Fruit fly (Drosophila melanogaster) whole organism, pupa: ENCODE measurements around the gene HP1c.
A peak's percentile ranks its signal among the peaks of the same experiment; 100 is the strongest.

ENCODE experiments used
- CG10348 ChIP-seq: fragments of 200-800 bp; sonication (Bioruptor generic); IDR thresholded peaks from 2 replicates; pipeline ENCODE4 v1.3.6; 2022; ENCODE audit warnings: missing biosample characterization, missing genetic modification characterization
- CG12605 ChIP-seq: fragments of 200-800 bp; sonication (Bioruptor generic); IDR thresholded peaks from 2 replicates; pipeline ENCODE4 v1.3.6; 2022; ENCODE audit warnings: missing biosample characterization, missing genetic modification characterization
- CG13204 ChIP-seq: fragments of 200-800 bp; sonication (Bioruptor generic); optimal IDR thresholded peaks from 2 replicates; lab custom pipeline; 2018; ENCODE audit warnings: missing biosample characterization, mild to moderate bottlenecking, missing genetic modification characterization, moderate library complexity
- CG15710 ChIP-seq: fragments of 200-800 bp; sonication (Bioruptor generic); optimal IDR thresholded peaks from 2 replicates; lab custom pipeline; 2018; ENCODE audit warnings: missing biosample characterization, mild to moderate bottlenecking, missing genetic modification characterization, moderate library complexity
- CG17806 ChIP-seq: fragments of 200-800 bp; sonication (Bioruptor generic); optimal IDR thresholded peaks from 2 replicates; lab custom pipeline; 2018; ENCODE audit warnings: missing biosample characterization, mild to moderate bottlenecking, missing genetic modification characterization, moderate library complexity
- CG4496 ChIP-seq: fragments of 200-800 bp; sonication (Bioruptor generic); IDR thresholded peaks from 3 replicates; pipeline ENCODE4 v1.3.6; 2022; ENCODE audit warnings: missing biosample characterization, missing genetic modification characterization
- EcR ChIP-seq: fragments of 200-800 bp; sonication (Bioruptor generic); optimal IDR thresholded peaks from 3 replicates; lab custom pipeline; 2019; ENCODE audit warnings: missing biosample characterization, missing genetic modification characterization, mild to moderate bottlenecking, moderate library complexity, missing genetic modification reagents
- Ets98B ChIP-seq: fragments of 200-800 bp; sonication (Bioruptor generic); IDR thresholded peaks from 2 replicates; pipeline ENCODE4 v1.3.6; 2022; ENCODE audit warnings: missing biosample characterization, missing genetic modification characterization
- Pif1A ChIP-seq: fragments of 200-800 bp; sonication (Bioruptor generic); optimal IDR thresholded peaks from 3 replicates; lab custom pipeline; 2016; ENCODE audit warnings: missing biosample characterization, missing genetic modification characterization
- Pif1B ChIP-seq: fragments of 200-800 bp; sonication (Bioruptor generic); optimal IDR thresholded peaks from 3 replicates; lab custom pipeline; 2016; ENCODE audit warnings: missing biosample characterization, missing genetic modification characterization
- gl ChIP-seq: fragments of 200-800 bp; sonication (Bioruptor generic); optimal IDR thresholded peaks from 2 replicates; lab custom pipeline; 2018; ENCODE audit warnings: missing biosample characterization, mild to moderate bottlenecking, missing genetic modification characterization

dm6 chr3R:22750534-22750947, 5.1 kb downstream of the HP1c start, which contains the start of the genes rumi, CG7029 and Usp12-46:
- TF ChIP-seq EcR (GFP tag; lab: Kevin White, UChicago) (no peak), CG4496 (peak; percentile 89), Ets98B (GFP tag; lab: Robert Waterston, UW) (peak; percentile 81), Pif1B (no peak), CG10348 (GFP tag; lab: Robert Waterston, UW) (0 out of 2 replicates have a peak, but pooled peaks have one; percentile 17), gl (tag; lab: Kevin White, UChicago) (peak; percentile 32), CG13204 (GFP tag; lab: Kevin White, UChicago) (no peak), CG12605 (GFP tag; lab: Robert Waterston, UW) (peak; percentile 56), Pif1A (GFP tag; lab: Kevin White, UChicago) (no peak), CG17806 (tag; lab: Kevin White, UChicago) (peak; percentile 76), CG15710 (tag; lab: Kevin White, UChicago) (peak; percentile 79)
